Worm (Caenorhabditis elegans) whole organism, young adult: Measurements from ENCODE around the gene hrg-7.

Source experiments
- B0035.1 ChIP-seq: sonication (generic microtip); optimal IDR thresholded peaks from 2 replicates; lab custom pipeline; 2016; ENCODE audit warnings: missing genetic modification characterization, mild to moderate bottlenecking, missing compliant biosample characterization, missing genotype, missing genetic modification reagents
- C06A6.2 ChIP-seq: fragments of 200-800 bp; sonication (Bioruptor generic); conservative IDR thresholded peaks from 2 replicates; pipeline ENCODE4 v1.3.6; 2022; ENCODE audit warnings: missing genetic modification characterization, missing compliant biosample characterization
- F22D6.2 ChIP-seq: sonication (generic microtip); optimal IDR thresholded peaks from 2 replicates; lab custom pipeline; 2016; ENCODE audit warnings: mild to moderate bottlenecking, missing genetic modification characterization, missing compliant biosample characterization
- F23B12.7 ChIP-seq: sonication (generic microtip); optimal IDR thresholded peaks from 2 replicates; lab custom pipeline; 2017; ENCODE audit warnings: missing genetic modification characterization, mild to moderate bottlenecking, missing compliant biosample characterization, antibody characterized with exemption, moderate library complexity; ENCODE audit not compliant: insufficient read depth
- F33H1.4 ChIP-seq: fragments of 200-800 bp; sonication (Bioruptor generic); IDR thresholded peaks from 2 replicates; pipeline ENCODE4 v1.3.6; 2022; ENCODE audit warnings: missing genetic modification reagents, missing genetic modification characterization, missing compliant biosample characterization
- F39B2.1 ChIP-seq: fragments of 200-800 bp; sonication (Bioruptor generic); IDR thresholded peaks from 2 replicates; pipeline ENCODE4 v1.3.6; 2022; ENCODE audit warnings: missing genetic modification reagents, missing genetic modification characterization, missing compliant biosample characterization
- F49E8.2 ChIP-seq: sonication (generic microtip); optimal IDR thresholded peaks from 3 replicates; lab custom pipeline; 2017; ENCODE audit warnings: missing genetic modification characterization, mild to moderate bottlenecking, missing compliant biosample characterization, antibody characterized with exemption, moderate library complexity; ENCODE audit not compliant: insufficient read depth
- F55B11.4 ChIP-seq: sonication (generic microtip); optimal IDR thresholded peaks from 2 replicates; lab custom pipeline; 2016; ENCODE audit warnings: missing compliant biosample characterization, missing genetic modification characterization, borderline replicate concordance; ENCODE audit not compliant: insufficient read depth
- ZK185.1 ChIP-seq: sonication (generic microtip); optimal IDR thresholded peaks from 2 replicates; lab custom pipeline; 2016; ENCODE audit warnings: mild to moderate bottlenecking, missing genetic modification characterization, missing compliant biosample characterization; ENCODE audit not compliant: poor library complexity, severe bottlenecking
- akir-1 ChIP-seq: fragments of 200-800 bp; sonication (Bioruptor generic); optimal IDR thresholded peaks from 2 replicates; lab custom pipeline; 2018; ENCODE audit warnings: mild to moderate bottlenecking, missing genetic modification characterization, moderate library complexity, missing compliant biosample characterization
- atf-7 ChIP-seq: sonication (generic microtip); optimal IDR thresholded peaks from 2 replicates; lab custom pipeline; 2017; ENCODE audit warnings: mild to moderate bottlenecking, missing genetic modification characterization, missing compliant biosample characterization
- ceh-91 ChIP-seq: fragments of 200-800 bp; sonication (Bioruptor generic); IDR thresholded peaks from 2 replicates; pipeline ENCODE4 v1.3.6; 2022; ENCODE audit warnings: missing genetic modification reagents, missing genetic modification characterization, missing compliant biosample characterization
- chd-7 ChIP-seq: sonication (generic microtip); optimal IDR thresholded peaks from 2 replicates; lab custom pipeline; 2016; ENCODE audit warnings: mild to moderate bottlenecking, missing genetic modification characterization, moderate library complexity, missing compliant biosample characterization
- die-1 ChIP-seq: sonication (generic microtip); optimal IDR thresholded peaks from 2 replicates; lab custom pipeline; 2016; ENCODE audit warnings: missing genotype, mild to moderate bottlenecking, missing genetic modification characterization, missing compliant biosample characterization
- dpff-1 ChIP-seq: sonication (generic microtip); optimal IDR thresholded peaks from 2 replicates; lab custom pipeline; 2017; ENCODE audit warnings: mild to moderate bottlenecking, missing genetic modification characterization, missing compliant biosample characterization
- ekl-4 ChIP-seq: fragments of 200-800 bp; sonication (Bioruptor generic); IDR thresholded peaks from 2 replicates; pipeline ENCODE4 v1.3.6; 2022; ENCODE audit warnings: missing genetic modification reagents, missing genetic modification characterization, missing compliant biosample characterization
- ets-4 ChIP-seq: fragments of 200-800 bp; sonication (Bioruptor generic); optimal IDR thresholded peaks from 2 replicates; lab custom pipeline; 2018; ENCODE audit warnings: mild to moderate bottlenecking, missing genetic modification characterization, missing compliant biosample characterization
- let-526 ChIP-seq: fragments of 200-800 bp; sonication (Bioruptor generic); IDR thresholded peaks from 2 replicates; pipeline ENCODE4 v1.3.6; 2022; ENCODE audit warnings: missing genetic modification reagents, missing genetic modification characterization, missing compliant biosample characterization
- let-607 ChIP-seq, 2 experiments: fragments of 200-800 bp in 1 of 2; sonication (Bioruptor generic) in 1 of 2; sonication (generic microtip) in 1 of 2; optimal IDR thresholded peaks; 2 replicates each; lab custom pipeline; 2016 to 2018; ENCODE audit warnings: mild to moderate bottlenecking in 2 of 2, missing compliant biosample characterization in 2 of 2, missing genetic modification characterization in 2 of 2, moderate library complexity in 2 of 2, missing genotype in 1 of 2
- lin-40 ChIP-seq: sonication (generic microtip); optimal IDR thresholded peaks from 2 replicates; lab custom pipeline; 2016; ENCODE audit warnings: missing genetic modification characterization, mild to moderate bottlenecking, missing compliant biosample characterization, missing genotype, missing genetic modification reagents
- lin-54 ChIP-seq: fragments of 200-800 bp; sonication (Bioruptor generic); optimal IDR thresholded peaks from 2 replicates; lab custom pipeline; 2018; ENCODE audit warnings: mild to moderate bottlenecking, missing genetic modification characterization, missing compliant biosample characterization
- lsl-1 ChIP-seq: fragments of 200-800 bp; sonication (Bioruptor generic); optimal IDR thresholded peaks from 2 replicates; lab custom pipeline; 2018; ENCODE audit warnings: mild to moderate bottlenecking, missing genetic modification characterization, moderate library complexity, missing compliant biosample characterization
- mxl-1 ChIP-seq: sonication (generic microtip); optimal IDR thresholded peaks from 2 replicates; lab custom pipeline; 2016; ENCODE audit warnings: missing genetic modification characterization, missing compliant biosample characterization
- rpc-1 ChIP-seq, 2 experiments: fragments of 150-350 bp in 1 of 2; sonication (generic microtip) in 1 of 2; optimal IDR thresholded peaks; 2 replicates each; lab custom pipeline; 2014 to 2018; ENCODE audit warnings: missing biosample characterization in 1 of 2, missing genetic modification characterization in 1 of 2, missing genetic modification reagents in 1 of 2, missing genotype in 1 of 2
- snpc-1.1 ChIP-seq: sonication (generic microtip); optimal IDR thresholded peaks from 2 replicates; lab custom pipeline; 2017; ENCODE audit warnings: missing genetic modification characterization, mild to moderate bottlenecking, missing compliant biosample characterization, antibody characterized with exemption, moderate library complexity, missing genotype, missing genetic modification reagents; ENCODE audit not compliant: insufficient read depth
- tlf-1 ChIP-seq: fragments of 200-800 bp; sonication (Bioruptor generic); optimal IDR thresholded peaks from 2 replicates; lab custom pipeline; 2018; ENCODE audit warnings: mild to moderate bottlenecking, missing genetic modification characterization, missing compliant biosample characterization
- zfh-2 ChIP-seq: fragments of 200-800 bp; sonication (Bioruptor generic); conservative IDR thresholded peaks from 2 replicates; pipeline ENCODE4 v1.3.6; 2022; ENCODE audit warnings: missing genetic modification reagents, missing genetic modification characterization, missing compliant biosample characterization
- zim-3 ChIP-seq: sonication (generic microtip); optimal IDR thresholded peaks from 2 replicates; lab custom pipeline; 2017; ENCODE audit warnings: mild to moderate bottlenecking, missing genetic modification characterization, moderate library complexity, missing compliant biosample characterization
- ztf-25 ChIP-seq: fragments of 200-800 bp; sonication (Bioruptor generic); IDR thresholded peaks from 2 replicates; pipeline ENCODE4 v1.3.6; 2022; ENCODE audit warnings: missing genetic modification reagents, missing genetic modification characterization, missing compliant biosample characterization
- ztf-28 ChIP-seq: fragments of 200-800 bp; sonication (Bioruptor generic); IDR thresholded peaks from 2 replicates; pipeline ENCODE4 v1.3.6; 2022; ENCODE audit warnings: missing genetic modification reagents, missing genetic modification characterization, missing compliant biosample characterization

hrg-7 gene

DNA sequence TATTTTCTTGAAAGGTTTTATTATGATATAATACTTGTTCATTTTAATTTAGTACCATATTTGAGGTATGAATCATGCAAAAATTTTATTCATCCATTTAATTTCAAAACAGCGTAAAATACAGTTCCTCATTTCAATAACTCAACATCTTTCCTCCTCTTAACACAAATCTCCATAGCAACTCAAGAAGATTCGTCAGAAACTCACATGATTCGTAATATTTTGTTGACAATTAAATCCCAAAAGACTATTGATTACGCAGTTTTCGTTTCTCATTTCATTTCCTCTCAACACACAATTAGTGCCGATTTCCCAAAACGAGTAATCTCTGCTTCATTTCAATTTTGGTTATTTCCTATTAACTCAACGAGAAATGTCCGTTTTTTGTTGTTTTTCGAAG is 33.5 kb upstream of the hrg-7 start, which contains the start of gene R11D1.2:
TSS of gene R11D1.2 (plus strand) at position 301 of the 400 bp plus-strand sequence.
- no peak for TF ChIP-seq snpc-1.1 (tag; lab: Kevin White, UChicago)
- TF ChIP-seq akir-1 (GFP tag; lab: Kevin White, UChicago) = no peak
- no peak for TF ChIP-seq F33H1.4 (GFP tag; lab: Robert Waterston, UW)
- no peak for TF ChIP-seq let-607 (tag; optimal IDR thresholded peaks at IDR 0.05; lab: Kevin White, UChicago)
- no peak for TF ChIP-seq lsl-1 (GFP tag; lab: Kevin White, UChicago)
- TF ChIP-seq let-526 (GFP tag; lab: Robert Waterston, UW) = no peak
- no peak for TF ChIP-seq tlf-1 (GFP tag; lab: Kevin White, UChicago)

- no peak for TF ChIP-seq F23B12.7 (tag; lab: Kevin White, UChicago)
- TF ChIP-seq ets-4 (GFP tag; lab: Kevin White, UChicago) = no peak
- no peak for TF ChIP-seq F33H1.4 (GFP tag; lab: Robert Waterston, UW)
- TF ChIP-seq ekl-4 (GFP tag; lab: Robert Waterston, UW) = no peak
- TF ChIP-seq chd-7 (tag; lab: Kevin White, UChicago) = no peak
These were observed 29.8 kb upstream of the hrg-7 start, which contains the start of gene R11D1.3 for ce11 chrV:12711999-12712398. Gene R11D1.3 (minus strand): TSS chrV:12712099.

DNA sequence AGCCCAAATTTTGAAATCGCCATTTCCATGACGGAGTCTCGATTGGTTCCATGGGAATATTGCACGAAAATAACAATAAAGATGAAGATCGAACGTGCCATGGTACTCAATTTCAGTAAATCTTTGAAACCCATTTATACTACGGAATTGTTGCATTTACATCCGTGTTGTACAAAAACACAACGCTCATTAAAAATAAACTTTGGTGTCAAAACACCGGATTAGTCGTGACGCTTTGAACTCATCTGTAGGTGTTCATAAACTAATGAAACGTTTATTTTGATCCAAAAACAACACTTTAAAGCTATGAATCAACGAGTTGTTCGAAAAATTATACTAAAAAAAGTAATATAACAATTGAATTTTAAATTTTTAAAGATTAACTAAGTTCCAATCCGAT is 27.7 kb upstream of the hrg-7 start, which contains the start of gene R11D1.4:
TSS of gene R11D1.4 (minus strand) at position 101 of the 400 bp plus-strand sequence.
- TF ChIP-seq tlf-1 (GFP tag; lab: Kevin White, UChicago) = no peak
- TF ChIP-seq die-1 (tag; lab: Kevin White, UChicago) = no peak
- no peak for TF ChIP-seq F23B12.7 (tag; lab: Kevin White, UChicago)
- TF ChIP-seq zfh-2 (GFP tag; lab: Robert Waterston, UW) = no peak
- TF ChIP-seq let-526 (GFP tag; lab: Robert Waterston, UW) = no peak

- TF ChIP-seq F22D6.2 (tag; lab: Kevin White, UChicago) = no peak
These were observed 25.4 kb upstream of the hrg-7 start, which contains the start of gene str-178 for ce11 chrV:12716447-12716846. Gene str-178 (minus strand): TSS chrV:12716547.

- no peak for TF ChIP-seq ztf-28 (GFP tag; lab: Robert Waterston, UW)
- no peak for TF ChIP-seq ZK185.1
- TF ChIP-seq F49E8.2 (tag; lab: Kevin White, UChicago) = no peak
- no peak for TF ChIP-seq atf-7 (tag; lab: Kevin White, UChicago)
- no peak for TF ChIP-seq C06A6.2 (GFP tag; lab: Robert Waterston, UW)
- no peak for TF ChIP-seq mxl-1
- TF ChIP-seq rpc-1 (optimal IDR thresholded peaks at IDR 0.05; lab: Kevin White, UChicago) = no peak
- no peak for TF ChIP-seq rpc-1 (tag; optimal IDR thresholded peaks at IDR 0.05; lab: Kevin White, UChicago)
- TF ChIP-seq B0035.1 = no peak
- no peak for TF ChIP-seq dpff-1 (tag; lab: Kevin White, UChicago)
- no peak for TF ChIP-seq F55B11.4
- TF ChIP-seq ztf-25 (GFP tag; lab: Robert Waterston, UW) = no peak
- TF ChIP-seq ceh-91 (GFP tag; lab: Robert Waterston, UW) = no peak
- no peak for TF ChIP-seq ets-4 (GFP tag; lab: Kevin White, UChicago)
These were observed 23.2 kb upstream of the hrg-7 start, which contains the start of gene str-181 for ce11 chrV:12718622-12719021. Gene str-181 (minus strand): TSS chrV:12718722.

DNA sequence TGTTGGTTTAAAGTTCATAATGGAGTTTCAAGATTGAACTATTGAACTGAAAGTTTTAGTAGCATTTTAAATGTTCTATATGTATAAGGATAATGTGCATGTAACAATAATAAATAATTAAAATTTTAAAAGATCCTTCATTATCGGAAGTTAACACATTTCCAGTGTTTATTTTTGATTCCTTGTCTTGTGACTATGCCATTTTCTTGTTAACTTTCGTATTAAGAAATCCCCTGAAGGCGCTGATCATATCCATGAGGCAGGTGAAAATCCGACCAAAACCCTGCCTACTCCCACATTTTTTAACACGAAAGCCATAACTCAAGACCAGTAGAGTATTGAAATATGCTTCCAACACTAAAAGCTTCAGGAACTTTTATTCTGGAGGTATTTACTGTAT is 22.1 kb upstream of the hrg-7 start, which contains the start of gene R11D1.7:
TSS of gene R11D1.7 (plus strand) at position 301 of the 400 bp plus-strand sequence.
- TF ChIP-seq F39B2.1 (GFP tag; lab: Robert Waterston, UW) = no peak
- TF ChIP-seq lsl-1 (GFP tag; lab: Kevin White, UChicago) = no peak
- no peak for TF ChIP-seq lin-40 (tag; lab: Kevin White, UChicago)
- no peak for TF ChIP-seq lin-54 (GFP tag; lab: Kevin White, UChicago)
- no peak for TF ChIP-seq zim-3 (tag; lab: Kevin White, UChicago)
